Fruit fly (Drosophila melanogaster): ENCODE results near the gene CG9312.

The CG9312 gene

DNA sequence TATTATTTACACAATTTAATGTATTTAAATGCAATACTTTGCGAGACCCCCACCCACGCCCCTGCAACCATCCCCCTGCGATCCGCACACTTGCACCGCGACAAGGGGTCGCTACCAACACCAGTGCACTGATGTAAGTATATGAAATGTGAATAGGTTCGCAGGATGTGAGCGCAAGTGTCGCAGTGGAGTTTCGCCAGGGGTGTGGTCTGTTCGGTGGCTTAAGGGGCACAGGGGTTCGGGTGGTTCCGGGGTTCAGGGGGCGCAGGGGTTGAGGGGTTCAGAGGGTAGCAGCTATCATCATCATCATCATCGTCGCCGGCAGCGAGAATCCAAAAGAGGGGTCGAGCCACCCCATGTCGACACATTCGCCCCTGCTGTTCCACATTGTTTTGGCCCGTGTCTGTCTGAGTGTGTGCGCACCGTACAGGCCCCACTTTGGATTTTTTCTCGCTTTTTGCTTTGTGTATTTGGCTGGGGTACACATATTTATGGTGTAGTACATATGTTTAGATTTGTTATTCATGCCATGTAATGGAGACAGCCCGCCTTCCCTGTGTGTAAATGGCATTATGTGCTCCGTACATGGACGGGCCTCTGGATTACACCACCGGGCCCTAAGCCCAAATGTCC lies 39.5 kb downstream of the CG9312 start (continued):
- TF ChIP-seq CG10431 (GFP tag; optimal IDR thresholded peaks at IDR 0.05) = no peak
- TF ChIP-seq CG17568 (GFP tag; optimal IDR thresholded peaks at IDR 0.05) = no peak
- 0 out of 3 replicates have a peak, but pooled peaks have one; percentile 46 for TF ChIP-seq zen2 (GFP tag; IDR thresholded peaks at IDR 0.05; ENCODE audit: partially characterized antibody)
- no peak for TF ChIP-seq inv (GFP tag; IDR thresholded peaks at IDR 0.05; ENCODE audit: partially characterized antibody)
- no peak for TF ChIP-seq CG11398 (GFP tag; optimal IDR thresholded peaks at IDR 0.05)
- TF ChIP-seq jing (GFP tag; optimal IDR thresholded peaks at IDR 0.05) = no peak
- TF ChIP-seq cwo (GFP tag; optimal IDR thresholded peaks at IDR 0.05) = no peak
- no peak for TF ChIP-seq CG33557 (GFP tag; optimal IDR thresholded peaks at IDR 0.05)
- no peak for TF ChIP-seq toy (GFP tag; IDR thresholded peaks at IDR 0.05)
- TF ChIP-seq CG6854 (GFP tag; optimal IDR thresholded peaks at IDR 0.05) = no peak
- TF ChIP-seq CG9215 (GFP tag; IDR thresholded peaks at IDR 0.05) = no peak
- no peak for TF ChIP-seq ken (GFP tag; IDR thresholded peaks at IDR 0.05)
- no peak for TF ChIP-seq oc (tag; optimal IDR thresholded peaks at IDR 0.05)
- TF ChIP-seq scrt (GFP tag; optimal IDR thresholded peaks at IDR 0.05) = peak; percentile 19
- TF ChIP-seq CG16813 (GFP tag; IDR thresholded peaks at IDR 0.05; ENCODE audit: partially characterized antibody) = 0 out of 3 replicates have a peak, but pooled peaks have one; percentile 23
- peak; percentile 50 for TF ChIP-seq cg (GFP tag; optimal IDR thresholded peaks at IDR 0.05)
- no peak for TF ChIP-seq bbx (GFP tag; IDR thresholded peaks at IDR 0.05; ENCODE audit: partially characterized antibody)
- TF ChIP-seq CG31224 (GFP tag; IDR thresholded peaks at IDR 0.05) = peak; percentile 89
- TF ChIP-seq CG8924 (tag; optimal IDR thresholded peaks at IDR 0.05) = peak; percentile 5
- no peak for TF ChIP-seq ash1 (GFP tag; optimal IDR thresholded peaks at IDR 0.05)
- TF ChIP-seq z (GFP tag; IDR thresholded peaks at IDR 0.05) = no peak
- peak; percentile 17 for TF ChIP-seq CG18599 (GFP tag; optimal IDR thresholded peaks at IDR 0.05)
- peak; percentile 10 for TF ChIP-seq Deaf1 (tag; optimal IDR thresholded peaks at IDR 0.05)
- 0 out of 3 replicates have a peak, but pooled peaks have one; percentile 23 for TF ChIP-seq ci (GFP tag; IDR thresholded peaks at IDR 0.05)
- peak; percentile 48 for TF ChIP-seq nerfin-1 (tag; optimal IDR thresholded peaks at IDR 0.05)

DNA sequence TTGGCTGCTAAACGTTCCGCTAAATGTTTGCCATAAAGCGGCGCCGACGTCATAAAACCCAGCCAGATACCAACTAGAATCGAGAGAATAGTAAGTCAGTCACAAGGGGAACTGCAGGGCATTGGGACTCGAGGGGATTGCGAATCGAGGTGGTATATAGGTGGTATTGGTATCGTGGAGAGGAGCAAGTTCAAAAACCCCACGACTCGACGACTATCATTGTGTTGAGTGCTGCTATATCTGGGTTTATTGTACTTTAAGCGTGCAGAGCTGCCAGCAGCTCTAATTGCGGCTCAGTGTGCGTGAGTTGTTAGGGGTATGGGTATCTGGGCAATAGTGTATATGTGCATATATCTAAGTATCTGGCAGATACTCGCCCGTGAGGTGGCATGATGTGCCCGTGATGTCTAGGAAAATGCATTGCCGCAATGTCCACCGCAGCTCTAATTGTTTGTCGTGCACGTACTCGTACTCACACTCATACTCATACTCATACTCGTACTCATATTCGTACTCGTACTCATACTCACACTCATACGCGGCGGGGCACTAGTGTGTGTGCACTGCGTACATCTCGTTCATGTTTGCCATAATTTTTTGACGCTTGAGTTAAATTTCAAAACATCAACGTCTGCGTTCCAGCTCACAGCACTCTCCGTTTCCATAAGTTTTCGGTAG lies 40.6 kb downstream of the CG9312 start:
- TF ChIP-seq Side (GFP tag; optimal IDR thresholded peaks at IDR 0.05) (no peak), D19B (GFP tag; optimal IDR thresholded peaks at IDR 0.05) (no peak), Dip3 (GFP tag; optimal IDR thresholded peaks at IDR 0.05) (no peak), sob (GFP tag; IDR thresholded peaks at IDR 0.05) (no peak), CG4820 (GFP tag; optimal IDR thresholded peaks at IDR 0.05) (no peak), Med (GFP tag) (peak; percentile 47), sim (GFP tag; IDR thresholded peaks at IDR 0.05) (no peak), cg (GFP tag; optimal IDR thresholded peaks at IDR 0.05) (peak; percentile 61), CG13894 (tag; optimal IDR thresholded peaks at IDR 0.05) (peak; percentile 53), maf-S (GFP tag; optimal IDR thresholded peaks at IDR 0.05) (no peak), z (GFP tag; IDR thresholded peaks at IDR 0.05) (peak; percentile 87), CG10431 (GFP tag; optimal IDR thresholded peaks at IDR 0.05) (no peak), CG15514 (GFP tag; optimal IDR thresholded peaks at IDR 0.05) (no peak), CG15479 (GFP tag; optimal IDR thresholded peaks at IDR 0.05) (no peak), CG7786 (GFP tag; optimal IDR thresholded peaks at IDR 0.05) (no peak), twi (tag; optimal IDR thresholded peaks at IDR 0.05) (no peak), seq (GFP tag; IDR thresholded peaks at IDR 0.05) (0 out of 2 replicates have a peak, but pooled peaks have one; percentile 8), dpn (GFP tag; optimal IDR thresholded peaks at IDR 0.05) (no peak), Lim3 (GFP tag; IDR thresholded peaks at IDR 0.05) (no peak), CG17912 (GFP tag; optimal IDR thresholded peaks at IDR 0.05) (no peak), Deaf1 (tag; optimal IDR thresholded peaks at IDR 0.05) (no peak), CG17802 (tag; optimal IDR thresholded peaks at IDR 0.05) (no peak), NC2β (GFP tag; optimal IDR thresholded peaks at IDR 0.05) (no peak), sc (optimal IDR thresholded peaks at IDR 0.05) (no peak), sc (GFP tag; optimal IDR thresholded peaks at IDR 0.05) (no peak), CG34422 (GFP tag; IDR thresholded peaks at IDR 0.05) (no peak), CG15601 (tag; optimal IDR thresholded peaks at IDR 0.05) (no peak)

All from whole organism, embryonic.